Fruit fly (Drosophila melanogaster) whole organism, prepupa: ENCODE results near the gene Spn28Db.

ENCODE experiments used
- CG31627 ChIP-seq: fragments of 200-800 bp; sonication (Bioruptor generic); optimal IDR thresholded peaks from 3 replicates; lab custom pipeline; 2016; ENCODE audit warnings: missing biosample characterization, missing genetic modification characterization
- CG7368 ChIP-seq: fragments of 200-800 bp; sonication (Bioruptor generic); optimal IDR thresholded peaks from 3 replicates; lab custom pipeline; 2016; ENCODE audit warnings: missing biosample characterization, missing genetic modification characterization
- CG8632 ChIP-seq: fragments of 200-800 bp; sonication (Bioruptor generic); optimal IDR thresholded peaks from 3 replicates; lab custom pipeline; 2016; ENCODE audit warnings: missing biosample characterization, missing genetic modification characterization
- Lpt ChIP-seq: fragments of 200-800 bp; sonication (Bioruptor generic); optimal IDR thresholded peaks from 3 replicates; lab custom pipeline; 2016; ENCODE audit warnings: missing biosample characterization, missing genetic modification characterization
- Sox14 ChIP-seq: fragments of 200-800 bp; sonication (Bioruptor generic); optimal IDR thresholded peaks from 3 replicates; lab custom pipeline; 2016; ENCODE audit warnings: missing biosample characterization, missing genetic modification characterization
- salr ChIP-seq, 2 experiments: fragments of 200-800 bp; sonication (Bioruptor generic); optimal IDR thresholded peaks; 3 replicates each; lab custom pipeline; 2016 to 2018; ENCODE audit warnings: missing biosample characterization in 2 of 2, missing genetic modification characterization in 2 of 2, mild to moderate bottlenecking in 1 of 2

- TF ChIP-seq CG31627 (GFP tag; lab: Kevin White, UChicago) (peak; percentile 34), CG8632 (peak; percentile 50), CG7368 (GFP tag; lab: Kevin White, UChicago) (peak; percentile 2), salr (GFP tag; optimal IDR thresholded peaks at IDR 0.05; lab: Kevin White, UChicago) (no peak), Lpt (GFP tag; lab: Kevin White, UChicago) (no peak), Sox14 (GFP tag; lab: Kevin White, UChicago) (no peak)
Observed at dm6 chr2L:7875676-7876075, 14.8 kb downstream of the Spn28Db start.
